Worm (Caenorhabditis elegans): ENCODE measurements around the gene ctr-9.

DNA sequence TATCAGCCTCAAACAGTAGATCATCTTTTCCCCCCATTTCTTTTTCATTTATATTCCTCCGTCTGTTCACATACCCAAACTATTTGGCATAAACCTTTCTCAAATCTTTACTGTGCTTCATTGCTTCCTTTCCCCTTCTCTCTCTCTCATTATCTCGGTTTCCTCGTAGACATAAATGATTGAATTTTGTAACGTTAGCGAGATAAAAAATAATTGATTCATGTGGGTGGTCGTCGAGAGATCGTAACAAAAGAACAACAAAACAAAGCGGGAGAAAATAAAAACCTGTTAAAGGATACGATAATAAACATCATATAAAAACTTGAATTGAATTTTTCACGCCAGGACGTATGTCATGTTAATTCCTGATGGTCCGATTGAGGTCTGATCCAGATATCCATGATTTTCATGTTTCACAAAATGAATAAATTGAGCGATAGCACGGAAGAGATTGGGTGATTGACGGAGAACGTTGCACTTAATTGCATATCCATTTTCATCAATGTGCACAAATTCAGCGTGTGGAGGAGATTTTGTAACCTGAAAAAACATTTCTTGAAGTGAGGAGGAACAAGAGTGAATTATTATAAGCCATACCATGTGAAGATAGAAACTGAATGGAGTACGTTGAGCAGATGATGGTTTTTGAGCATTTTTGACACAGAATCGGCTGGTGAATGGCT is 28.3 kb upstream of the ctr-9 start:
- no peak for TF ChIP-seq mdl-1 (tag; optimal IDR thresholded peaks at IDR 0.05)
- no peak for TF ChIP-seq mef-2 (tag; optimal IDR thresholded peaks at IDR 0.05)
- TF ChIP-seq mab-9 (GFP tag; IDR thresholded peaks at IDR 0.05), result no peak
- no peak for TF ChIP-seq lsy-2 (tag; optimal IDR thresholded peaks at IDR 0.05)
- no peak for TF ChIP-seq ztf-11 (tag; optimal IDR thresholded peaks at IDR 0.05)
- no peak for TF ChIP-seq lin-39 (tag; optimal IDR thresholded peaks at IDR 0.05)
- TF ChIP-seq pqm-1 (tag; optimal IDR thresholded peaks at IDR 0.05), result no peak
- no peak for TF ChIP-seq nhr-76 (tag; optimal IDR thresholded peaks at IDR 0.05)
- no peak for TF ChIP-seq ceh-82 (tag; optimal IDR thresholded peaks at IDR 0.05)
